Worm (Caenorhabditis elegans): ENCODE data around the gene T01E8.8.

DNA sequence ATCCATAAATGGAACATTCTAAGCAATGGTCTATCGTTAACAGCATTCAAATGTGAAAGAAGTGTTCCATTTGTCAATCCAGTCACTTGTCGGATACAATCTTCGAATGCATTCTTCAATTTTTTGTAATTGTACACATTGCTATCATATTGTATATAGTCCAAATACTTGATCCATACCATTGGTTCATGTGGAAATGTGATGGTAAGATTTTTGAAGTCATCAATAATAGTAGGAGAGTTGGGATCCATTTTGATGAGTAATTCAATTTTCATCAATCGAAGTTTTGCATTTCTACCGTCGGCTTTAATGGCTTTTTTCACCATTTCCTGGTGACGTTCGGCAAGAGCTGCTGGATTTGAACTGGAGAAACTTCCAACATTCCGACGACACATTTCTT is 14.5 kb downstream of the T01E8.8 start:
- TF ChIP-seq ama-1 (optimal IDR thresholded peaks at IDR 0.05) (no peak), pes-1 (GFP tag; IDR thresholded peaks at IDR 0.05) (no peak), sea-1 (GFP tag; conservative IDR thresholded peaks at IDR 0.05) (no peak), scrt-1 (GFP tag; IDR thresholded peaks at IDR 0.05) (no peak), ceh-36 (tag; optimal IDR thresholded peaks at IDR 0.05) (no peak), hnd-1 (tag; optimal IDR thresholded peaks at IDR 0.05) (no peak), hmbx-1 (tag; optimal IDR thresholded peaks at IDR 0.05) (no peak), aly-1 (tag; optimal IDR thresholded peaks at IDR 0.05) (no peak), ceh-13 (GFP tag; optimal IDR thresholded peaks at IDR 0.05) (no peak)

Measured in whole organism, early embryonic.